Fruit fly (Drosophila melanogaster): ENCODE results near the gene Trc8.

- TF ChIP-seq Mad (GFP tag; optimal IDR thresholded peaks at IDR 0.05), result no peak
- TF ChIP-seq Oli (tag; optimal IDR thresholded peaks at IDR 0.05), result no peak
- no peak for TF ChIP-seq CG7963 (GFP tag; IDR thresholded peaks at IDR 0.05; ENCODE audit: partially characterized antibody)
Observed at dm6 chr3R:29457215-29457614, 46.4 kb downstream of the Trc8 start.
